Worm (Caenorhabditis elegans): ENCODE results near the gene clec-241.

Gene clec-241

DNA sequence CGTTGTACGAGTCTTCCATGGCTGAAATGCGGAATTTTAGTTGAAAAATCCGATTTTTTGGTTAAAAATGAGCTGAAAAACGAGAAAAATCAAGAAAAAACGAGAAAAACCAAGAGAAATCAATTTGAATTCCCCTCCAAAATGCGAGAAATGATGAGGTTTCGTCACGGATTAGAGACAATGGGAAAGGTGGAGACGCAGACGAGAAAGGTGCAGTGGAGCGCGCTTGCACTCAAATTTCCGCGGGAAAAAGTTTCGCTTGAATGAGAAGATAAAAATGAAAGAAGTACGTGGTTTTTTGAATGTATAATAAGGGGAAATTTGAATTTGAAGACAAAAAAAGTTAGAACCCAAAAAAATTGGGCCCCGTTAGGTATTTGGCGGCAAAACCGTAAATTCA lies 47.5 kb downstream of the clec-241 start, which contains the start of gene efl-1:
efl-1 (minus strand) TSS at position 21 of the 400 bp plus-strand sequence.
- TF ChIP-seq lin-54 (GFP tag; optimal IDR thresholded peaks at IDR 0.05): peak; percentile 97
- no peak for TF ChIP-seq attf-3 (GFP tag; conservative IDR thresholded peaks at IDR 0.05)
- peak; percentile 98 for TF ChIP-seq dpl-1 (GFP tag; optimal IDR thresholded peaks at IDR 0.05)
- TF ChIP-seq F33H1.4 (GFP tag; IDR thresholded peaks at IDR 0.05): 0 out of 2 replicates have a peak, but pooled peaks have one; percentile 35
- no peak for TF ChIP-seq ZK185.1 (tag; optimal IDR thresholded peaks at IDR 0.05; ENCODE audit: poor library complexity, severe bottlenecking)
- peak; percentile 72; the same call in 1 of the 2 replicates for TF ChIP-seq Y53G8AR.9 (GFP tag; conservative IDR thresholded peaks at IDR 0.05)
- TF ChIP-seq dox-1 (GFP tag; IDR thresholded peaks at IDR 0.05): peak; percentile 85
- 0 out of 2 replicates have a peak, but pooled peaks have one; percentile 51 for TF ChIP-seq hsf-1 (GFP tag; IDR thresholded peaks at IDR 0.05)
- peak; percentile 52 for TF ChIP-seq ztf-26 (tag; optimal IDR thresholded peaks at IDR 0.05)
- no peak for TF ChIP-seq hmg-20 (GFP tag; IDR thresholded peaks at IDR 0.05)
- no peak for TF ChIP-seq repo-1 (tag; optimal IDR thresholded peaks at IDR 0.05)
- peak; percentile 67; the same call in 1 of the 2 replicates for TF ChIP-seq B0336.3 (GFP tag; IDR thresholded peaks at IDR 0.05)
- TF ChIP-seq F49E8.2 (tag; optimal IDR thresholded peaks at IDR 0.05; ENCODE audit: insufficient read depth): no peak
- TF ChIP-seq D2030.7 (GFP tag; IDR thresholded peaks at IDR 0.05): peak; percentile 85
- peak; percentile 49 for TF ChIP-seq snpc-1.3 (tag; optimal IDR thresholded peaks at IDR 0.05; ENCODE audit: insufficient read depth)
- TF ChIP-seq nhr-120 (GFP tag; IDR thresholded peaks at IDR 0.05): no peak
- TF ChIP-seq Y79H2A.3 (GFP tag; conservative IDR thresholded peaks at IDR 0.05): no peak
- 0 out of 2 replicates have a peak, but pooled peaks have one; percentile 71 for TF ChIP-seq Y95B8A.8 (GFP tag; IDR thresholded peaks at IDR 0.05)
- no peak for TF ChIP-seq ama-1 (optimal IDR thresholded peaks at IDR 0.05)
- no peak for TF ChIP-seq ama-1 (GFP tag; optimal IDR thresholded peaks at IDR 0.05)
- no peak for TF ChIP-seq ceh-58 (GFP tag; IDR thresholded peaks at IDR 0.05)
- TF ChIP-seq rcor-1 (GFP tag; IDR thresholded peaks at IDR 0.05): peak; percentile 87
- peak; percentile 57 for TF ChIP-seq lsl-1 (GFP tag; optimal IDR thresholded peaks at IDR 0.05)
- peak; percentile 37 for TF ChIP-seq B0261.1 (tag; optimal IDR thresholded peaks at IDR 0.05)
- TF ChIP-seq Y56A3A.18 (GFP tag; IDR thresholded peaks at IDR 0.05): peak; percentile 72; the same call in 1 of the 2 replicates
- peak; percentile 96 for TF ChIP-seq pbrm-1 (GFP tag; IDR thresholded peaks at IDR 0.05)
- TF ChIP-seq F23B12.7 (tag; optimal IDR thresholded peaks at IDR 0.05; ENCODE audit: insufficient read depth): peak; percentile 11
- peak; percentile 20 for TF ChIP-seq xnd-1 (tag; optimal IDR thresholded peaks at IDR 0.05)
- TF ChIP-seq pha-4 (tag; optimal IDR thresholded peaks at IDR 0.05): peak; percentile 82
- no peak for TF ChIP-seq ztf-18 (tag; optimal IDR thresholded peaks at IDR 0.05)
- peak; percentile 25 for TF ChIP-seq ztf-3 (GFP tag; optimal IDR thresholded peaks at IDR 0.05)
- peak; percentile 35 for TF ChIP-seq madf-8 (GFP tag; conservative IDR thresholded peaks at IDR 0.05)
- peak; percentile 96 for TF ChIP-seq attf-5 (GFP tag; optimal IDR thresholded peaks at IDR 0.05)
- TF ChIP-seq nfya-1 (tag; optimal IDR thresholded peaks at IDR 0.05; ENCODE audit: borderline replicate concordance, insufficient read depth): no peak
- TF ChIP-seq lin-26 (GFP tag; IDR thresholded peaks at IDR 0.05): no peak
- TF ChIP-seq him-1 (tag; optimal IDR thresholded peaks at IDR 0.05): peak; percentile 28
- peak; percentile 96 for TF ChIP-seq attf-6 (GFP tag; IDR thresholded peaks at IDR 0.05)
- TF ChIP-seq lag-1 (GFP tag; IDR thresholded peaks at IDR 0.05): no peak
- TF ChIP-seq Y53F4B.3 (GFP tag; IDR thresholded peaks at IDR 0.05): 0 out of 2 replicates have a peak, but pooled peaks have one; percentile 38
- TF ChIP-seq T07F8.4 (tag; optimal IDR thresholded peaks at IDR 0.05): no peak
- TF ChIP-seq snpc-3.4 (tag; optimal IDR thresholded peaks at IDR 0.05): peak; percentile 72
- TF ChIP-seq lir-1 (GFP tag; conservative IDR thresholded peaks at IDR 0.05): peak; percentile 43; the same call in 1 of the 2 replicates
- TF ChIP-seq madf-6 (GFP tag; IDR thresholded peaks at IDR 0.05): peak; percentile 81
- TF ChIP-seq ekl-4 (GFP tag; IDR thresholded peaks at IDR 0.05): peak; percentile 83
- peak; percentile 42 for TF ChIP-seq K12H6.12 (tag; optimal IDR thresholded peaks at IDR 0.05)
- TF ChIP-seq athp-1 (tag; optimal IDR thresholded peaks at IDR 0.05): peak; percentile 76
- peak; percentile 20 for TF ChIP-seq madf-10 (tag; optimal IDR thresholded peaks at IDR 0.05)
- peak; percentile 68 for TF ChIP-seq tbp1 (GFP tag; optimal IDR thresholded peaks at IDR 0.05)

All from whole organism, young adult.